Fruit fly (Drosophila melanogaster) whole organism, embryonic: ENCODE data around the gene COX6B.

ENCODE experiments used
- CG1024 ChIP-seq: fragments of 200-800 bp; sonication (Bioruptor generic); IDR thresholded peaks from 2 replicates; pipeline ENCODE4 v1.3.6; 2022; ENCODE audit warnings: missing biosample characterization, missing genetic modification characterization
- CG14014 ChIP-seq: fragments of 200-800 bp; sonication (Bioruptor generic); IDR thresholded peaks from 2 replicates; pipeline ENCODE4 v1.3.6; 2022; ENCODE audit warnings: missing biosample characterization, missing genetic modification characterization
- CG15011 ChIP-seq: fragments of 200-800 bp; sonication (Bioruptor generic); optimal IDR thresholded peaks from 3 replicates; lab custom pipeline; 2018; ENCODE audit warnings: missing biosample characterization, mild to moderate bottlenecking, missing genetic modification characterization
- CG15073 ChIP-seq: fragments of 200-800 bp; sonication (Bioruptor generic); optimal IDR thresholded peaks from 2 replicates; lab custom pipeline; 2016; ENCODE audit warnings: missing biosample characterization, missing genetic modification characterization
- CG17385 ChIP-seq: fragments of 200-800 bp; sonication (Bioruptor generic); optimal IDR thresholded peaks from 3 replicates; lab custom pipeline; 2018; ENCODE audit warnings: missing biosample characterization, mild to moderate bottlenecking, missing genetic modification characterization
- CG1832 ChIP-seq: fragments of 200-800 bp; sonication (Bioruptor generic); optimal IDR thresholded peaks from 2 replicates; lab custom pipeline; 2017; ENCODE audit warnings: missing biosample characterization, mild to moderate bottlenecking, missing genetic modification characterization, inconsistent platforms
- CG30403 ChIP-seq: fragments of 200-800 bp; sonication (Bioruptor generic); optimal IDR thresholded peaks from 3 replicates; lab custom pipeline; 2016; ENCODE audit warnings: missing biosample characterization, missing genetic modification characterization
- CG5245 ChIP-seq: fragments of 200-800 bp; sonication (Bioruptor generic); optimal IDR thresholded peaks from 3 replicates; lab custom pipeline; 2016; ENCODE audit warnings: missing biosample characterization, missing genetic modification characterization
- CG6254 ChIP-seq: fragments of 200-800 bp; sonication (Bioruptor generic); optimal IDR thresholded peaks from 3 replicates; lab custom pipeline; 2017; ENCODE audit warnings: mild to moderate bottlenecking, missing biosample characterization, missing genetic modification reagents, missing genetic modification characterization
- CG7987 ChIP-seq: fragments of 200-800 bp; sonication (Bioruptor generic); optimal IDR thresholded peaks from 2 replicates; lab custom pipeline; 2018; ENCODE audit warnings: missing biosample characterization, mild to moderate bottlenecking, missing genetic modification characterization, moderate library complexity
- CG8388 ChIP-seq: fragments of 200-800 bp; sonication (Bioruptor generic); optimal IDR thresholded peaks from 2 replicates; lab custom pipeline; 2019; ENCODE audit warnings: missing biosample characterization, mild to moderate bottlenecking, missing genetic modification characterization, moderate library complexity
- CG8765 ChIP-seq: fragments of 200-800 bp; sonication (Bioruptor generic); IDR thresholded peaks from 2 replicates; pipeline ENCODE4 v1.3.6; 2022; ENCODE audit warnings: missing biosample characterization, missing genetic modification characterization
- CG9817 ChIP-seq: fragments of 200-800 bp; sonication (Bioruptor generic); optimal IDR thresholded peaks from 2 replicates; lab custom pipeline; 2018; ENCODE audit warnings: missing biosample characterization, mild to moderate bottlenecking, missing genetic modification characterization, moderate library complexity
- CHES-1-like ChIP-seq: fragments of 200-800 bp; sonication (Bioruptor generic); optimal IDR thresholded peaks from 2 replicates; lab custom pipeline; 2016; ENCODE audit warnings: missing biosample characterization, missing genetic modification characterization
- Camta ChIP-seq: fragments of 200-800 bp; sonication (Bioruptor generic); optimal IDR thresholded peaks from 2 replicates; lab custom pipeline; 2016; ENCODE audit warnings: missing biosample characterization, missing genetic modification characterization
- Chrac-16 ChIP-seq: fragments of 200-800 bp; sonication (Bioruptor generic); optimal IDR thresholded peaks from 3 replicates; lab custom pipeline; 2016; ENCODE audit warnings: missing biosample characterization, missing genetic modification characterization
- CkIIα-i1 ChIP-seq: fragments of 200-800 bp; sonication (Bioruptor generic); IDR thresholded peaks from 2 replicates; pipeline ENCODE4 v1.3.6; 2022; ENCODE audit warnings: missing biosample characterization, missing genetic modification characterization
- Dp ChIP-seq: fragments of 200-800 bp; sonication (Bioruptor generic); optimal IDR thresholded peaks from 2 replicates; lab custom pipeline; 2018; ENCODE audit warnings: missing biosample characterization, mild to moderate bottlenecking, missing genetic modification characterization, moderate library complexity
- Gug ChIP-seq: fragments of 200-800 bp; sonication (Bioruptor generic); IDR thresholded peaks from 4 replicates; pipeline ENCODE4 v1.3.6; 2022; ENCODE audit warnings: missing biosample characterization, missing genetic modification characterization
- H15 ChIP-seq: fragments of 200-800 bp; sonication (Bioruptor generic); IDR thresholded peaks from 3 replicates; pipeline ENCODE4 v1.3.6; 2022; ENCODE audit warnings: missing biosample characterization, missing genetic modification characterization
- Mad ChIP-seq: fragments of 200-800 bp; sonication (Bioruptor generic); optimal IDR thresholded peaks from 2 replicates; lab custom pipeline; 2016; ENCODE audit warnings: missing biosample characterization, missing genetic modification characterization
- Mrtf ChIP-seq: fragments of 200-800 bp; sonication (Bioruptor generic); IDR thresholded peaks from 3 replicates; pipeline ENCODE4 v1.3.6; 2022; ENCODE audit warnings: missing biosample characterization, missing genetic modification characterization
- NC2β ChIP-seq: fragments of 200-800 bp; sonication (Bioruptor generic); optimal IDR thresholded peaks from 2 replicates; lab custom pipeline; 2016; ENCODE audit warnings: missing biosample characterization, missing genetic modification characterization
- NK7.1 ChIP-seq: fragments of 200-800 bp; sonication (Bioruptor generic); optimal IDR thresholded peaks from 3 replicates; lab custom pipeline; 2016; ENCODE audit warnings: missing biosample characterization, missing genetic modification characterization
- Nf-YC ChIP-seq: fragments of 200-800 bp; optimal IDR thresholded peaks from 3 replicates; lab custom pipeline; 2019; ENCODE audit warnings: missing biosample characterization, mild to moderate bottlenecking, missing genetic modification characterization, moderate library complexity
- Oli ChIP-seq: fragments of 200-800 bp; sonication (Bioruptor generic); optimal IDR thresholded peaks from 2 replicates; lab custom pipeline; 2018; ENCODE audit warnings: missing biosample characterization, mild to moderate bottlenecking, missing genetic modification characterization, moderate library complexity
- Poxn ChIP-seq: fragments of 200-800 bp; sonication (Bioruptor generic); IDR thresholded peaks from 2 replicates; pipeline ENCODE4 v1.3.6; 2022; ENCODE audit warnings: missing biosample characterization, missing genetic modification characterization
- Sry-δ ChIP-seq: fragments of 200-800 bp; sonication (Bioruptor generic); optimal IDR thresholded peaks from 2 replicates; lab custom pipeline; 2016; ENCODE audit warnings: missing biosample characterization, missing genetic modification characterization
- Tbp ChIP-seq: fragments of >200 bp; optimal IDR thresholded peaks from 2 replicates; lab custom pipeline; 2018; ENCODE audit warnings: missing biosample characterization, missing genetic modification characterization
- YL-1 ChIP-seq: fragments of 200-800 bp; sonication (Bioruptor generic); optimal IDR thresholded peaks from 3 replicates; lab custom pipeline; 2017; ENCODE audit warnings: missing biosample characterization, mild to moderate bottlenecking, missing genetic modification characterization
- abd-A ChIP-seq: fragments of 200-800 bp; sonication (Bioruptor generic); optimal IDR thresholded peaks from 3 replicates; lab custom pipeline; 2019; ENCODE audit warnings: missing biosample characterization, mild to moderate bottlenecking, missing genetic modification characterization, moderate library complexity
- ato ChIP-seq: fragments of 200-800 bp; sonication (Bioruptor generic); IDR thresholded peaks from 2 replicates; pipeline ENCODE4 v1.3.6; 2022; ENCODE audit warnings: missing biosample characterization, missing genetic modification characterization; ENCODE audit not compliant: partially characterized antibody
- cato ChIP-seq: fragments of 200-800 bp; sonication (Bioruptor generic); optimal IDR thresholded peaks from 2 replicates; lab custom pipeline; 2016; ENCODE audit warnings: missing biosample characterization, missing genetic modification characterization, borderline replicate concordance
- dan ChIP-seq: fragments of 200-800 bp; sonication (Bioruptor generic); IDR thresholded peaks from 2 replicates; pipeline ENCODE4 v1.3.6; 2022; ENCODE audit warnings: missing biosample characterization, missing genetic modification characterization
- disco-r ChIP-seq: fragments of 200-800 bp; sonication (Bioruptor generic); optimal IDR thresholded peaks from 2 replicates; lab custom pipeline; 2016; ENCODE audit warnings: missing biosample characterization, missing genetic modification characterization
- ems ChIP-seq: fragments of 200-800 bp; sonication (Bioruptor generic); optimal IDR thresholded peaks from 3 replicates; lab custom pipeline; 2016; ENCODE audit warnings: missing biosample characterization, missing genetic modification characterization
- fu2 ChIP-seq: fragments of 200-800 bp; sonication (Bioruptor generic); optimal IDR thresholded peaks from 2 replicates; lab custom pipeline; 2016; ENCODE audit warnings: missing biosample characterization, missing genetic modification characterization
- gcm ChIP-seq: fragments of 200-800 bp; sonication (Bioruptor generic); optimal IDR thresholded peaks from 2 replicates; lab custom pipeline; 2019; ENCODE audit warnings: missing biosample characterization, mild to moderate bottlenecking, missing genetic modification characterization, moderate library complexity
- gcm2 ChIP-seq: fragments of 200-800 bp; sonication (Bioruptor generic); optimal IDR thresholded peaks from 2 replicates; lab custom pipeline; 2016; ENCODE audit warnings: missing biosample characterization, missing genetic modification characterization
- gsb-n ChIP-seq: fragments of 200-800 bp; sonication (Bioruptor generic); optimal IDR thresholded peaks from 3 replicates; lab custom pipeline; 2018; ENCODE audit warnings: missing biosample characterization, mild to moderate bottlenecking, missing genetic modification characterization
- ind ChIP-seq: fragments of 200-800 bp; sonication (Bioruptor generic); optimal IDR thresholded peaks from 3 replicates; lab custom pipeline; 2016; ENCODE audit warnings: missing biosample characterization, missing genetic modification characterization
- lilli ChIP-seq: fragments of 200-800 bp; sonication (Bioruptor generic); optimal IDR thresholded peaks from 3 replicates; lab custom pipeline; 2016; ENCODE audit warnings: missing biosample characterization, missing genetic modification characterization
- maf-S ChIP-seq: fragments of 200-800 bp; sonication (Bioruptor generic); optimal IDR thresholded peaks from 2 replicates; lab custom pipeline; 2016; ENCODE audit warnings: missing biosample characterization, missing genetic modification characterization
- nerfin-1 ChIP-seq: fragments of 200-800 bp; sonication (Bioruptor generic); optimal IDR thresholded peaks from 3 replicates; lab custom pipeline; 2019; ENCODE audit warnings: missing biosample characterization, mild to moderate bottlenecking, missing genetic modification characterization, moderate library complexity
- repo ChIP-seq: fragments of 200-800 bp; sonication (Bioruptor generic); optimal IDR thresholded peaks from 2 replicates; lab custom pipeline; 2016; ENCODE audit warnings: missing biosample characterization, missing genetic modification characterization
- sc ChIP-seq, 3 experiments: fragments of >200 bp in 2 of 3; fragments of 200-800 bp in 1 of 3; sonication (Bioruptor generic) in 1 of 3; optimal IDR thresholded peaks; 2 replicates in 2 of 3; 3 replicates in 1 of 3; lab custom pipeline; 2017; ENCODE audit warnings: mild to moderate bottlenecking in 1 of 3, missing biosample characterization in 1 of 3, missing genetic modification characterization in 1 of 3, missing genetic modification reagents in 1 of 3
- schlank ChIP-seq: fragments of 200-800 bp; sonication (Bioruptor generic); optimal IDR thresholded peaks from 2 replicates; lab custom pipeline; 2018; ENCODE audit warnings: missing biosample characterization, mild to moderate bottlenecking, missing genetic modification characterization
- shn ChIP-seq: fragments of 200-800 bp; sonication (Bioruptor generic); optimal IDR thresholded peaks from 3 replicates; lab custom pipeline; 2016; ENCODE audit warnings: missing biosample characterization, missing genetic modification characterization
- vnd ChIP-seq: fragments of 200-800 bp; sonication (Bioruptor generic); IDR thresholded peaks from 3 replicates; pipeline ENCODE4 v1.3.6; 2022; ENCODE audit warnings: missing biosample characterization, missing genetic modification characterization; ENCODE audit not compliant: partially characterized antibody
- zen2 ChIP-seq: fragments of 200-800 bp; sonication (Bioruptor generic); IDR thresholded peaks from 3 replicates; pipeline ENCODE4 v1.3.6; 2022; ENCODE audit warnings: missing biosample characterization, missing genetic modification characterization; ENCODE audit not compliant: partially characterized antibody

The COX6B gene

DNA sequence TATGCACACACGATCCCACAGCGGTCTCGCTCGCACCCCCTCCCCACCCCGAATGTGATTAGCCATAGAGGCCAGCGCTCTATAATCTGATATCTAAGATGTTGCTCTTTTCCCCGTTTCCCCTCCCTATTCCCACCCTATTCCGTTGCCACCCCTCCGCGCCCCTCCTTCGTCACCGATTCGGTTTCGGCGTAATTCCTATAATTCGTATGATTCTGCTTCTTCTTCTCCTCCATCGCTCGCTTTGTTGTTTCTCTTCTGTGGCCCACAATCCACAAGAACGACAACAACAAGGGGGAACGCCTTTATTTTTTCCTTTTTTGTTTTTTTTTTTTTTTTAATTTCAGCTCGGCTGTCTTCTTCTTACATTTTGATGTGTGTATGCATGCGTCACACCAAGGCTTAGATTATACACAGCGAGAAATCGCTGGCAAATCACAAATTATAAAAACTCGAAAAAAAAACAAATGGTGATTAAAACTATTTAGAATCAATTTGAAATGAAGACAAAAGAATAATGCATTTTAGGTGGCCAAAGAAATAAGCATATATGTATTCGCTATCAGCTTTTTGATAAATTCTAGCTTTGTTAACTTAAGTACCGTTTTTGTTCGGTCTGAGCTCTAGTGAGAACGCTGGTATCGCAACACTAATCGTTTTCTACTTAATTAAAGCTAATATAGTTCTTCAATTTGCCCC lies 25.8 kb upstream of the COX6B start (continued):
- no peak for TF ChIP-seq vnd (GFP tag; lab: Robert Waterston, UW)
- TF ChIP-seq CG1024 = no peak
- no peak for TF ChIP-seq CG7987 (GFP tag; lab: Kevin White, UChicago)
- no peak for TF ChIP-seq Sry-δ (GFP tag; lab: Kevin White, UChicago)
- no peak for TF ChIP-seq YL-1
- peak; percentile 6 for TF ChIP-seq NK7.1 (GFP tag; lab: Kevin White, UChicago)
- TF ChIP-seq CG17385 (GFP tag; lab: Kevin White, UChicago) = peak; percentile 72
- peak; percentile 51 for TF ChIP-seq CG30403 (GFP tag; lab: Kevin White, UChicago)
- peak; percentile 26 for TF ChIP-seq CG5245 (GFP tag; lab: Kevin White, UChicago)
- no peak for TF ChIP-seq cato (GFP tag; lab: Kevin White, UChicago)
- peak; percentile 57 for TF ChIP-seq CG8388 (GFP tag; lab: Kevin White, UChicago)
- peak; percentile 25 for TF ChIP-seq NC2β (GFP tag; lab: Kevin White, UChicago)
- TF ChIP-seq CHES-1-like = no peak
- TF ChIP-seq Dp (GFP tag; lab: Kevin White, UChicago) = no peak
- TF ChIP-seq CG15073 (GFP tag; lab: Kevin White, UChicago) = no peak
- TF ChIP-seq zen2 = no peak
- no peak for TF ChIP-seq schlank (tag; lab: Kevin White, UChicago)
- TF ChIP-seq Mad (GFP tag; lab: Kevin White, UChicago) = peak; percentile 3
- no peak for TF ChIP-seq CG8765 (GFP tag; lab: Robert Waterston, UW)
- no peak for TF ChIP-seq CG9817
- TF ChIP-seq repo (GFP tag; lab: Kevin White, UChicago) = no peak
- no peak for TF ChIP-seq Tbp
- peak; percentile 43 for TF ChIP-seq Camta
- peak; percentile 45 for TF ChIP-seq Chrac-16 (GFP tag; lab: Kevin White, UChicago)
- TF ChIP-seq Nf-YC (tag; lab: Kevin White, UChicago) = no peak
- TF ChIP-seq CG14014 (GFP tag; lab: Robert Waterston, UW) = no peak
- TF ChIP-seq ems (GFP tag; lab: Kevin White, UChicago) = peak; percentile 14
- no peak for TF ChIP-seq Gug (GFP tag; lab: Robert Waterston, UW)
- TF ChIP-seq ato = no peak
- no peak for TF ChIP-seq ind
- peak; percentile 11 for TF ChIP-seq maf-S (GFP tag; lab: Kevin White, UChicago)
- TF ChIP-seq shn (GFP tag; lab: Kevin White, UChicago) = peak; percentile 23
- peak; percentile 46 for TF ChIP-seq lilli (GFP tag; lab: Kevin White, UChicago)
- no peak for TF ChIP-seq sc (optimal IDR thresholded peaks at IDR 0.05; lab: Kevin White, UChicago)
- no peak for TF ChIP-seq sc (GFP tag; optimal IDR thresholded peaks at IDR 0.05; lab: Kevin White, UChicago)
- no peak for TF ChIP-seq H15 (GFP tag; lab: Robert Waterston, UW)
- TF ChIP-seq CG6254 (GFP tag; lab: Kevin White, UChicago) = peak; percentile 33
- TF ChIP-seq dan (GFP tag; lab: Robert Waterston, UW) = no peak
- no peak for TF ChIP-seq nerfin-1 (tag; lab: Kevin White, UChicago)
- no peak for TF ChIP-seq Poxn (GFP tag; lab: Robert Waterston, UW)
- TF ChIP-seq fu2 (GFP tag; lab: Kevin White, UChicago) = no peak
- TF ChIP-seq gcm2 (GFP tag; lab: Kevin White, UChicago) = no peak
- TF ChIP-seq CG1832 (GFP tag; lab: Kevin White, UChicago) = peak; percentile 29
- TF ChIP-seq Oli (tag; lab: Kevin White, UChicago) = peak; percentile 42
- no peak for TF ChIP-seq Mrtf
- peak; percentile 6 for TF ChIP-seq CG15011 (GFP tag; lab: Kevin White, UChicago)
- TF ChIP-seq CkIIα-i1 (GFP tag; lab: Robert Waterston, UW) = no peak
- TF ChIP-seq gcm (GFP tag; lab: Kevin White, UChicago) = peak; percentile 31
- no peak for TF ChIP-seq disco-r (GFP tag; lab: Kevin White, UChicago)
- peak; percentile 55 for TF ChIP-seq gsb-n (tag; lab: Kevin White, UChicago)
- no peak for TF ChIP-seq abd-A (tag; lab: Kevin White, UChicago)
